Fruit fly (Drosophila melanogaster) whole organism, embryonic: Measurements from ENCODE around the gene CG17768.
A peak's percentile ranks its signal among the peaks of the same experiment; 100 is the strongest.

Experiments
- Ada2b ChIP-seq: fragments of 200-800 bp; sonication (Bioruptor generic); IDR thresholded peaks from 2 replicates; pipeline ENCODE4 v1.3.6; 2022; ENCODE audit warnings: missing biosample characterization, missing genetic modification characterization
- Atf6 ChIP-seq: fragments of 200-800 bp; sonication (Bioruptor generic); IDR thresholded peaks from 2 replicates; pipeline ENCODE4 v1.3.6; 2022; ENCODE audit warnings: missing biosample characterization, missing genetic modification characterization
- CG10565 ChIP-seq: fragments of 200-800 bp; sonication (Bioruptor generic); optimal IDR thresholded peaks from 3 replicates; lab custom pipeline; 2016; ENCODE audit warnings: missing biosample characterization, mild to moderate bottlenecking, missing genetic modification characterization
- CG10959 ChIP-seq: fragments of 200-800 bp; sonication (Bioruptor generic); IDR thresholded peaks from 2 replicates; pipeline ENCODE4 v1.3.6; 2022; ENCODE audit warnings: missing biosample characterization, missing genetic modification characterization
- CG12071 ChIP-seq: fragments of 200-800 bp; sonication (Bioruptor generic); optimal IDR thresholded peaks from 3 replicates; lab custom pipeline; 2018; ENCODE audit warnings: missing biosample characterization, mild to moderate bottlenecking, missing genetic modification characterization
- CG14965 ChIP-seq: fragments of 200-800 bp; sonication (Bioruptor generic); optimal IDR thresholded peaks from 2 replicates; lab custom pipeline; 2016; ENCODE audit warnings: missing biosample characterization, missing genetic modification characterization, borderline replicate concordance
- CG16815 ChIP-seq: fragments of 200-800 bp; sonication (Bioruptor generic); optimal IDR thresholded peaks from 3 replicates; lab custom pipeline; 2017; ENCODE audit warnings: missing biosample characterization, mild to moderate bottlenecking, missing genetic modification characterization
- CG17385 ChIP-seq: fragments of 200-800 bp; sonication (Bioruptor generic); optimal IDR thresholded peaks from 3 replicates; lab custom pipeline; 2018; ENCODE audit warnings: missing biosample characterization, mild to moderate bottlenecking, missing genetic modification characterization
- CG18011 ChIP-seq: fragments of 200-800 bp; sonication (Bioruptor generic); optimal IDR thresholded peaks from 2 replicates; lab custom pipeline; 2017; ENCODE audit warnings: missing biosample characterization, missing genetic modification characterization, mild to moderate bottlenecking, moderate library complexity, missing genotype
- CG2199 ChIP-seq: fragments of 200-800 bp; sonication (Bioruptor generic); IDR thresholded peaks from 3 replicates; pipeline ENCODE4 v1.3.6; 2022; ENCODE audit warnings: missing biosample characterization, missing genetic modification characterization
- CG30431 ChIP-seq: fragments of 200-800 bp; sonication (Bioruptor generic); optimal IDR thresholded peaks from 2 replicates; lab custom pipeline; 2017; ENCODE audit warnings: missing biosample characterization, missing genetic modification characterization
- CG4282 ChIP-seq: fragments of 200-800 bp; sonication (Bioruptor generic); optimal IDR thresholded peaks from 2 replicates; lab custom pipeline; 2016; ENCODE audit warnings: missing biosample characterization, missing genetic modification characterization
- CG4360 ChIP-seq: fragments of 200-800 bp; sonication (Bioruptor generic); IDR thresholded peaks from 2 replicates; pipeline ENCODE4 v1.3.6; 2022; ENCODE audit warnings: missing biosample characterization, missing genetic modification characterization
- CG5180 ChIP-seq: fragments of 200-800 bp; sonication (Bioruptor generic); optimal IDR thresholded peaks from 3 replicates; lab custom pipeline; 2017; ENCODE audit warnings: missing biosample characterization, missing genetic modification characterization, mild to moderate bottlenecking, moderate library complexity, missing genetic modification reagents
- CG7839 ChIP-seq: fragments of 200-800 bp; sonication (Bioruptor generic); optimal IDR thresholded peaks from 3 replicates; lab custom pipeline; 2018; ENCODE audit warnings: missing biosample characterization, mild to moderate bottlenecking, missing genetic modification characterization, moderate library complexity
- CkIIα-i1 ChIP-seq: fragments of 200-800 bp; sonication (Bioruptor generic); IDR thresholded peaks from 2 replicates; pipeline ENCODE4 v1.3.6; 2022; ENCODE audit warnings: missing biosample characterization, missing genetic modification characterization
- Doc3 ChIP-seq: fragments of 200-800 bp; sonication (Bioruptor generic); IDR thresholded peaks from 3 replicates; pipeline ENCODE4 v1.3.6; 2022; ENCODE audit warnings: missing biosample characterization, missing genetic modification characterization; ENCODE audit not compliant: partially characterized antibody
- Drgx ChIP-seq: fragments of 200-800 bp; sonication (Bioruptor generic); IDR thresholded peaks from 2 replicates; pipeline ENCODE4 v1.3.6; 2022; ENCODE audit warnings: missing biosample characterization, missing genetic modification characterization
- Eip74EF ChIP-seq, 2 experiments: fragments of 200-800 bp in 1 of 2; fragments of >200 bp in 1 of 2; sonication (Bioruptor generic) in 1 of 2; optimal IDR thresholded peaks; 2 replicates each; lab custom pipeline; 2017 to 2019; ENCODE audit warnings: missing biosample characterization in 2 of 2, missing genetic modification characterization in 2 of 2, mild to moderate bottlenecking in 1 of 2, moderate library complexity in 1 of 2
- Elba2 ChIP-seq: fragments of 200-800 bp; sonication (Bioruptor generic); optimal IDR thresholded peaks from 3 replicates; lab custom pipeline; 2016; ENCODE audit warnings: missing biosample characterization, missing genetic modification characterization
- Fer3 ChIP-seq: fragments of 200-800 bp; sonication (Bioruptor generic); optimal IDR thresholded peaks from 2 replicates; lab custom pipeline; 2018; ENCODE audit warnings: missing biosample characterization, mild to moderate bottlenecking, missing genetic modification characterization, moderate library complexity
- HLHmδ ChIP-seq: fragments of 200-800 bp; sonication (Bioruptor generic); optimal IDR thresholded peaks from 2 replicates; lab custom pipeline; 2018; ENCODE audit warnings: missing biosample characterization, mild to moderate bottlenecking, missing genetic modification characterization, moderate library complexity
- HmgZ ChIP-seq: fragments of 200-800 bp; sonication (Bioruptor generic); optimal IDR thresholded peaks from 2 replicates; lab custom pipeline; 2018; ENCODE audit warnings: missing biosample characterization, mild to moderate bottlenecking, missing genetic modification characterization
- Hmx ChIP-seq: fragments of 200-800 bp; sonication (Bioruptor generic); optimal IDR thresholded peaks from 2 replicates; lab custom pipeline; 2016; ENCODE audit warnings: missing biosample characterization, missing genetic modification characterization
- Hr3 ChIP-seq: fragments of 200-800 bp; sonication (Bioruptor generic); optimal IDR thresholded peaks from 3 replicates; lab custom pipeline; 2016; ENCODE audit warnings: missing biosample characterization, missing genetic modification characterization
- Kr ChIP-seq: fragments of 200-800 bp; sonication (Bioruptor generic); optimal IDR thresholded peaks from 2 replicates; lab custom pipeline; 2017; ENCODE audit warnings: missing biosample characterization, mild to moderate bottlenecking, missing genetic modification characterization
- Lhr ChIP-seq: fragments of 200-800 bp; sonication (Bioruptor generic); optimal IDR thresholded peaks from 3 replicates; lab custom pipeline; 2017; ENCODE audit warnings: mild to moderate bottlenecking, missing biosample characterization, missing genetic modification reagents, missing genetic modification characterization
- Med ChIP-seq: fragments of 200-800 bp; sonication (Bioruptor generic); peaks from one replicate; lab custom pipeline; 2016; ENCODE audit warnings: missing biosample characterization, missing genetic modification characterization, mild to moderate bottlenecking, inconsistent platforms, moderate library complexity
- NC2β ChIP-seq: fragments of 200-800 bp; sonication (Bioruptor generic); optimal IDR thresholded peaks from 2 replicates; lab custom pipeline; 2016; ENCODE audit warnings: missing biosample characterization, missing genetic modification characterization
- Oaz ChIP-seq: fragments of 200-800 bp; sonication (Bioruptor generic); IDR thresholded peaks from 2 replicates; pipeline ENCODE4 v1.3.6; 2022; ENCODE audit warnings: missing biosample characterization, missing genetic modification characterization
- Sry-β ChIP-seq: fragments of 200-800 bp; sonication (Bioruptor generic); optimal IDR thresholded peaks from 2 replicates; lab custom pipeline; 2018; ENCODE audit warnings: missing biosample characterization, mild to moderate bottlenecking, missing genetic modification characterization, moderate library complexity
- Tbp ChIP-seq: fragments of >200 bp; optimal IDR thresholded peaks from 2 replicates; lab custom pipeline; 2018; ENCODE audit warnings: missing biosample characterization, missing genetic modification characterization
- ac ChIP-seq: fragments of 200-800 bp; sonication (Bioruptor generic); optimal IDR thresholded peaks from 3 replicates; lab custom pipeline; 2017; ENCODE audit warnings: missing biosample characterization, mild to moderate bottlenecking, missing genetic modification characterization
- ara ChIP-seq: fragments of 200-800 bp; sonication (Bioruptor generic); IDR thresholded peaks from 2 replicates; pipeline ENCODE4 v1.3.6; 2022; ENCODE audit warnings: missing biosample characterization, missing genetic modification characterization
- bab2 ChIP-seq: fragments of 200-800 bp; sonication (Bioruptor generic); optimal IDR thresholded peaks from 2 replicates; lab custom pipeline; 2016; ENCODE audit warnings: missing biosample characterization, missing genetic modification characterization
- bbx ChIP-seq: fragments of 200-800 bp; sonication (Bioruptor generic); IDR thresholded peaks from 2 replicates; pipeline ENCODE4 v1.3.6; 2022; ENCODE audit warnings: missing biosample characterization, missing genetic modification characterization; ENCODE audit not compliant: partially characterized antibody
- bowl ChIP-seq: fragments of 200-800 bp; sonication (Bioruptor generic); IDR thresholded peaks from 2 replicates; pipeline ENCODE4 v1.3.6; 2022; ENCODE audit warnings: missing biosample characterization, missing genetic modification characterization
- cato ChIP-seq: fragments of 200-800 bp; sonication (Bioruptor generic); optimal IDR thresholded peaks from 2 replicates; lab custom pipeline; 2016; ENCODE audit warnings: missing biosample characterization, missing genetic modification characterization, borderline replicate concordance
- dm ChIP-seq: fragments of 200-800 bp; sonication (Bioruptor generic); optimal IDR thresholded peaks from 3 replicates; lab custom pipeline; 2016; ENCODE audit warnings: missing biosample characterization, missing genetic modification characterization
- fd102C ChIP-seq: fragments of 200-800 bp; sonication (Bioruptor generic); optimal IDR thresholded peaks from 2 replicates; lab custom pipeline; 2018; ENCODE audit warnings: missing biosample characterization, mild to moderate bottlenecking, missing genetic modification characterization, moderate library complexity
- h ChIP-seq: fragments of >200 bp; optimal IDR thresholded peaks from 2 replicates; lab custom pipeline; 2017
- hth ChIP-seq: fragments of >200 bp; optimal IDR thresholded peaks from 2 replicates; lab custom pipeline; 2017; ENCODE audit warnings: inconsistent platforms
- ind ChIP-seq: fragments of 200-800 bp; sonication (Bioruptor generic); optimal IDR thresholded peaks from 3 replicates; lab custom pipeline; 2016; ENCODE audit warnings: missing biosample characterization, missing genetic modification characterization
- org-1 ChIP-seq: fragments of 200-800 bp; sonication (Bioruptor generic); optimal IDR thresholded peaks from 2 replicates; lab custom pipeline; 2017; ENCODE audit warnings: missing biosample characterization, missing genetic modification characterization
- prd ChIP-seq, 3 experiments: fragments of >200 bp in 2 of 3; fragments of 200-800 bp in 1 of 3; sonication (Bioruptor generic) in 1 of 3; optimal IDR thresholded peaks in 2 of 3; IDR thresholded peaks in 1 of 3; 2 replicates in 2 of 3; 3 replicates in 1 of 3; pipeline versions ENCODE4 v1.3.6 to Lab custom; 2017 to 2022; ENCODE audit warnings: missing biosample characterization in 1 of 3, missing genetic modification characterization in 1 of 3
- psq ChIP-seq: fragments of 200-800 bp; sonication (Bioruptor generic); optimal IDR thresholded peaks from 2 replicates; lab custom pipeline; 2017; ENCODE audit warnings: missing biosample characterization, missing genetic modification characterization
- sd ChIP-seq: fragments of 200-800 bp; sonication (Bioruptor generic); optimal IDR thresholded peaks from 3 replicates; lab custom pipeline; 2018; ENCODE audit warnings: missing biosample characterization, mild to moderate bottlenecking, missing genetic modification characterization, moderate library complexity
- toy ChIP-seq: fragments of 200-800 bp; sonication (Bioruptor generic); IDR thresholded peaks from 2 replicates; pipeline ENCODE4 v1.3.6; 2022; ENCODE audit warnings: missing biosample characterization, missing genetic modification characterization
- wor ChIP-seq: fragments of 200-800 bp; sonication (Bioruptor generic); IDR thresholded peaks from 2 replicates; pipeline ENCODE4 v1.3.6; 2022; ENCODE audit warnings: missing biosample characterization, missing genetic modification characterization

Gene CG17768

DNA sequence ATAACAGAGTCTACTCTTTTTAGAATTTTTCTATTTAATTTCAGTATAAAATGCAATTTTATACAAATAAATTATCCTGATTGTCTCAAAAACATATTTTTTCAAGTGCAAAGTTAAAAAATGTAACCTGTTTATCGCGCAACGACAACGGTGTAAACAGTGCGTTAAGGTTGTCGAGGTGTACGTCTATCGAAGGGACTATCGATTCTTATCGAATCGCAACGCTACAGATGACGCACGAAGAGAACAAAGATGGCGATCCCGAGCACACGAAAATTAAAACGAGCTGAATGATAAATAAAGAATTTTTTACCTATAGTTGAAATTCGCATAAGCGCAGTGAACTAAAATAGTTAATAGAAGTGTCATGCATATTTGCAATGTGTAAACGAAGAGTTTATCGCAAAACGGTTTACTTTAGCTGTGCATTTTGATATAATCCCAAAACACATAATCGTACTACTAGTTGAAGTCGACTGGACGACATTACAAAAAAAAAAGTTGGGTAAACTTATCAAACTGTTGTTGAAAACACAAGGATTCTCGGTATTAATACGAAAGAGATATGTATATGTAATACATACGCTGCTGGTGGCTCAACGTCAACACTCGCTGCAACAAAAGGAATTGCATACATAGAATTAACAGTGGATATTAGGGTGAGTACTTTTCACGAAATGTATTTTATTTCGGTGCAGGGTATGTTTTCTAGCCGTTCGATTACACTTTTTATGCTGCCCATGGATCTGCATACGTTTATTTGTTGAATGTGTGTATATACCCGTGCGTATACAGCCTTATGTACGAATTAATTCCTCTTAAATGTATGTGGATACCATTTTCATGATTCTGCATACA, 16.9 kb downstream of the CG17768 start, which contains the start of gene da (continued):
- no peak for TF ChIP-seq CG30431 (GFP tag; lab: Kevin White, UChicago)
- TF ChIP-seq sd, result peak; percentile 46
- peak; percentile 63 for TF ChIP-seq NC2β
- no peak for TF ChIP-seq toy (GFP tag; lab: Robert Waterston, UW)
- no peak for TF ChIP-seq org-1 (GFP tag; lab: Kevin White, UChicago)
- TF ChIP-seq CG4360 (GFP tag; lab: Robert Waterston, UW), result no peak
- peak in 1 of 2 experiments; percentile 70 for TF ChIP-seq Eip74EF (GFP tag; optimal IDR thresholded peaks at IDR 0.05; lab: Kevin White, UChicago)
- TF ChIP-seq Lhr (GFP tag; lab: Kevin White, UChicago), result peak; percentile 23
- TF ChIP-seq ac (GFP tag; lab: Kevin White, UChicago), result no peak
- TF ChIP-seq Hmx (GFP tag; lab: Kevin White, UChicago), result peak; percentile 49
- no peak for TF ChIP-seq bab2 (GFP tag; lab: Kevin White, UChicago)
- TF ChIP-seq bbx, result peak; percentile 60
- no peak for TF ChIP-seq HLHmδ (GFP tag; lab: Kevin White, UChicago)
- TF ChIP-seq fd102C (GFP tag; lab: Kevin White, UChicago), result no peak
- TF ChIP-seq CG16815 (GFP tag; lab: Kevin White, UChicago), result peak; percentile 19
- no peak for TF ChIP-seq Doc3 (GFP tag; lab: Robert Waterston, UW)
- TF ChIP-seq CG10959 (GFP tag; lab: Robert Waterston, UW), result no peak
- peak; percentile 37; the same call in 1 of the 2 replicates for TF ChIP-seq Drgx
- no peak for TF ChIP-seq Kr (GFP tag; lab: Kevin White, UChicago)
- peak; percentile 51 for TF ChIP-seq ind (GFP tag; lab: Kevin White, UChicago)
- no peak for TF ChIP-seq CkIIα-i1 (GFP tag; lab: Robert Waterston, UW)
- peak; percentile 41 for TF ChIP-seq HmgZ (tag; lab: Kevin White, UChicago)
- TF ChIP-seq prd (optimal IDR thresholded peaks at IDR 0.05; lab: Kevin White, UChicago), result no peak
- peak; percentile 74 for TF ChIP-seq prd (GFP tag; IDR thresholded peaks at IDR 0.05; lab: Robert Waterston, UW)
- peak; percentile 26 for TF ChIP-seq CG17385 (GFP tag; lab: Kevin White, UChicago)
- TF ChIP-seq CG4282, result peak; percentile 46
- TF ChIP-seq CG5180 (GFP tag; lab: Kevin White, UChicago), result no peak
- TF ChIP-seq Atf6 (GFP tag; lab: Robert Waterston, UW), result peak; percentile 63
- 0 out of 3 replicates have a peak, but pooled peaks have one; percentile 68 for TF ChIP-seq CG2199 (GFP tag; lab: Robert Waterston, UW)
- no peak for TF ChIP-seq Elba2
- TF ChIP-seq CG12071, result no peak
- TF ChIP-seq h (lab: Kevin White, UChicago), result no peak
- TF ChIP-seq Tbp, result no peak
- TF ChIP-seq CG7839 (tag; lab: Kevin White, UChicago), result peak; percentile 61
- peak; percentile 76 for TF ChIP-seq dm
- TF ChIP-seq psq (GFP tag; lab: Kevin White, UChicago), result no peak
- peak; percentile 61 for TF ChIP-seq Hr3
- TF ChIP-seq wor, result no peak
- no peak for TF ChIP-seq CG10565
- peak; percentile 65 for TF ChIP-seq Fer3 (tag; lab: Kevin White, UChicago)
- TF ChIP-seq hth (lab: Kevin White, UChicago), result no peak
- no peak for TF ChIP-seq ara (GFP tag; lab: Robert Waterston, UW)
- TF ChIP-seq Sry-β (GFP tag; lab: Kevin White, UChicago), result no peak
- peak; percentile 61 for TF ChIP-seq Ada2b
- TF ChIP-seq Med (GFP tag; lab: Kevin White, UChicago), result peak; percentile 92
- no peak for TF ChIP-seq bowl (GFP tag; lab: Robert Waterston, UW)
- TF ChIP-seq cato (GFP tag; lab: Kevin White, UChicago), result no peak
- TF ChIP-seq Oaz (GFP tag; lab: Robert Waterston, UW), result no peak
- no peak for TF ChIP-seq CG14965
- TF ChIP-seq CG18011 (GFP tag; lab: Kevin White, UChicago), result peak; percentile 20
